Fruit fly (Drosophila melanogaster) whole organism, pupa: ENCODE measurements around the gene CG15760.

Experiments used
- CG10348 ChIP-seq: fragments of 200-800 bp; sonication (Bioruptor generic); IDR thresholded peaks from 2 replicates; pipeline ENCODE4 v1.3.6; 2022; ENCODE audit warnings: missing biosample characterization, missing genetic modification characterization
- CG12605 ChIP-seq: fragments of 200-800 bp; sonication (Bioruptor generic); IDR thresholded peaks from 2 replicates; pipeline ENCODE4 v1.3.6; 2022; ENCODE audit warnings: missing biosample characterization, missing genetic modification characterization
- CG13204 ChIP-seq: fragments of 200-800 bp; sonication (Bioruptor generic); optimal IDR thresholded peaks from 2 replicates; lab custom pipeline; 2018; ENCODE audit warnings: missing biosample characterization, mild to moderate bottlenecking, missing genetic modification characterization, moderate library complexity
- CG17806 ChIP-seq: fragments of 200-800 bp; sonication (Bioruptor generic); optimal IDR thresholded peaks from 2 replicates; lab custom pipeline; 2018; ENCODE audit warnings: missing biosample characterization, mild to moderate bottlenecking, missing genetic modification characterization, moderate library complexity
- CG34367 ChIP-seq: fragments of 200-800 bp; sonication (Bioruptor generic); optimal IDR thresholded peaks from 2 replicates; lab custom pipeline; 2018; ENCODE audit warnings: missing biosample characterization, mild to moderate bottlenecking, missing genetic modification characterization
- CG4496 ChIP-seq: fragments of 200-800 bp; sonication (Bioruptor generic); IDR thresholded peaks from 3 replicates; pipeline ENCODE4 v1.3.6; 2022; ENCODE audit warnings: missing biosample characterization, missing genetic modification characterization
- CG9948 ChIP-seq: fragments of 200-800 bp; sonication (Bioruptor generic); optimal IDR thresholded peaks from 2 replicates; lab custom pipeline; 2018; ENCODE audit warnings: missing biosample characterization, mild to moderate bottlenecking, missing genetic modification characterization, moderate library complexity
- EcR ChIP-seq: fragments of 200-800 bp; sonication (Bioruptor generic); optimal IDR thresholded peaks from 3 replicates; lab custom pipeline; 2019; ENCODE audit warnings: missing biosample characterization, missing genetic modification characterization, mild to moderate bottlenecking, moderate library complexity, missing genetic modification reagents
- rn ChIP-seq: fragments of 200-800 bp; sonication (Bioruptor generic); IDR thresholded peaks from 2 replicates; pipeline ENCODE4 v1.3.6; 2022; ENCODE audit warnings: missing biosample characterization, missing genetic modification characterization

DNA sequence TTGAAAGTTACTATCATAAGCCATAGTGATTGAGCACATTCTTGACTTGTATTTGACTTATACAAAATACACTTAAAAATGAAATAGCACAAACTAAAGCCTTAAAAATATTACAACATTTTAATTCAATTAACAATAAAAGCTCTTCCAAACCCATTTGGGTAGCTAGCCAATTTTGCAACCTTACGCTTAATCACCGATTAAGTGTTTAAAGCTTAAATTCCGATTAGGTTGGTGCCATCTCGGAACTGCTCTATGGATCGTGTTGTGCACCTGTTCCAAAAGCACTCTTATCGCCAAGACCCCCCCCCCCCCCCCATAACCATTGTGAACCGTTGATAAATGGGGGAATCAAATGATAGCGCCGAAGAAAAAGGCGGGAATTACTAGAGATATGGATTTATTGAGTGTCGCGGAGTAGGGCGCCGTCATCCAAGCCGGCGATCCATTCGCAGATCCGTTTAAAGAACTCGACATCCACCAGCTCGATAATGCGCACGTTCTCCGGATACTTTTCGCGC, 8.5 kb downstream of the CG15760 start:
- no peak for TF ChIP-seq CG4496
- no peak for TF ChIP-seq CG12605 (GFP tag; lab: Robert Waterston, UW)
- TF ChIP-seq CG10348: no peak
- TF ChIP-seq CG34367: no peak
- no peak for TF ChIP-seq EcR
- TF ChIP-seq rn: no peak
- TF ChIP-seq CG17806 (tag; lab: Kevin White, UChicago): no peak
- no peak for TF ChIP-seq CG9948
- TF ChIP-seq CG13204 (GFP tag; lab: Kevin White, UChicago): no peak
